Fruit fly (Drosophila melanogaster) whole organism, larva: Measurements from ENCODE around the gene Atg1.

ENCODE experiments used
- noc ChIP-seq: fragments of 200-800 bp; sonication (Bioruptor generic); optimal IDR thresholded peaks from 3 replicates; lab custom pipeline; 2019; ENCODE audit warnings: missing biosample characterization, mild to moderate bottlenecking, missing genetic modification characterization, moderate library complexity

Gene Atg1

dm6 chr3L:12830416-12830815 is 25.5 kb upstream of the Atg1 start:
- TF ChIP-seq noc (tag; lab: Kevin White, UChicago) = no peak

dm6 chr3L:12828532-12828931 is 23.6 kb upstream of the Atg1 start:
- peak; percentile 29 for TF ChIP-seq noc (tag; lab: Kevin White, UChicago)

- no peak for TF ChIP-seq noc (tag; lab: Kevin White, UChicago)
Observed at dm6 chr3L:12827705-12828104, 22.8 kb upstream of the Atg1 start.

dm6 chr3L:12815756-12816155 is 10.8 kb upstream of the Atg1 start:
- no peak for TF ChIP-seq noc (tag; lab: Kevin White, UChicago)

dm6 chr3L:12814806-12815205 is 9.9 kb upstream of the Atg1 start:
- no peak for TF ChIP-seq noc (tag; lab: Kevin White, UChicago)

dm6 chr3L:12813907-12814306 is 9.0 kb upstream of the Atg1 start, which contains the start of the genes Sf3a2 and CG42588:
TSS of gene Sf3a2 (minus strand) at chr3L:12814019.
TSS of gene CG42588 (plus strand) at chr3L:12814254.
- no peak for TF ChIP-seq noc (tag; lab: Kevin White, UChicago)

dm6 chr3L:12808421-12808820 is 3.5 kb upstream of the Atg1 start, which contains the start of gene CG32110:
TSS of gene CG32110 (plus strand) at chr3L:12808721.
- TF ChIP-seq noc (tag; lab: Kevin White, UChicago) = no peak

- peak; percentile 45 for TF ChIP-seq noc (tag; lab: Kevin White, UChicago)
Observed at dm6 chr3L:12806290-12806743, 1.4 kb upstream of the Atg1 start.

dm6 chr3L:12805660-12806289 is 859 bp upstream of the Atg1 start, which contains the start of gene Sap130:
TSS of gene Sap130 (plus strand) at chr3L:12805902.
- no peak for TF ChIP-seq noc (tag; lab: Kevin White, UChicago)

dm6 chr3L:12804035-12804729 is 734 bp downstream of the Atg1 start:
- no peak for TF ChIP-seq noc (tag; lab: Kevin White, UChicago)

- peak; percentile 80 for TF ChIP-seq noc (tag; lab: Kevin White, UChicago)
Observed at dm6 chr3L:12803159-12804034, 1.5 kb downstream of the Atg1 start.

- TF ChIP-seq noc (tag; lab: Kevin White, UChicago) = no peak
Observed at dm6 chr3L:12802443-12802865, 2.5 kb downstream of the Atg1 start.

dm6 chr3L:12800167-12800566 is 4.7 kb downstream of the Atg1 start:
- TF ChIP-seq noc (tag; lab: Kevin White, UChicago) = no peak

dm6 chr3L:12799431-12800147 is 5.3 kb downstream of the Atg1 start:
- TF ChIP-seq noc (tag; lab: Kevin White, UChicago) = no peak

dm6 chr3L:12798795-12799311 is 6.1 kb downstream of the Atg1 start:
- no peak for TF ChIP-seq noc (tag; lab: Kevin White, UChicago)
